Fruit fly (Drosophila melanogaster) whole organism, prepupa: ENCODE results near the gene scramb1.

Experiments
- Blimp-1 ChIP-seq: fragments of 200-800 bp; sonication (Bioruptor generic); optimal IDR thresholded peaks from 3 replicates; lab custom pipeline; 2017; ENCODE audit warnings: missing biosample characterization, missing genetic modification characterization, mild to moderate bottlenecking, moderate library complexity, missing genetic modification reagents
- CG11294 ChIP-seq: fragments of 200-800 bp; sonication (Bioruptor generic); IDR thresholded peaks from 2 replicates; pipeline ENCODE4 v1.3.6; 2022; ENCODE audit warnings: missing biosample characterization, missing genetic modification characterization
- CG11762 ChIP-seq: fragments of 200-800 bp; sonication (Bioruptor generic); optimal IDR thresholded peaks from 3 replicates; lab custom pipeline; 2016; ENCODE audit warnings: missing biosample characterization, missing genetic modification characterization; ENCODE audit not compliant: insufficient read depth
- CG11902 ChIP-seq: fragments of 200-800 bp; sonication (Bioruptor generic); optimal IDR thresholded peaks from 3 replicates; lab custom pipeline; 2016; ENCODE audit warnings: missing biosample characterization, missing genetic modification characterization
- CG15336 ChIP-seq: fragments of 200-800 bp; sonication (Bioruptor generic); IDR thresholded peaks from 2 replicates; pipeline ENCODE4 v1.3.6; 2022; ENCODE audit warnings: missing biosample characterization, missing genetic modification characterization
- CG16779 ChIP-seq: fragments of 200-800 bp; sonication (Bioruptor generic); optimal IDR thresholded peaks from 3 replicates; lab custom pipeline; 2017; ENCODE audit warnings: missing biosample characterization, mild to moderate bottlenecking, missing genetic modification characterization
- CG31627 ChIP-seq: fragments of 200-800 bp; sonication (Bioruptor generic); optimal IDR thresholded peaks from 3 replicates; lab custom pipeline; 2016; ENCODE audit warnings: missing biosample characterization, missing genetic modification characterization
- CG3919 ChIP-seq: fragments of 200-800 bp; sonication (Bioruptor generic); optimal IDR thresholded peaks from 3 replicates; lab custom pipeline; 2016; ENCODE audit warnings: missing biosample characterization, missing genetic modification characterization
- CG6163 ChIP-seq: fragments of 200-800 bp; sonication (Bioruptor generic); IDR thresholded peaks from 3 replicates; pipeline ENCODE4 v1.3.6; 2022; ENCODE audit warnings: missing biosample characterization, missing genetic modification characterization
- CG6276 ChIP-seq: fragments of 200-800 bp; sonication (Bioruptor generic); optimal IDR thresholded peaks from 2 replicates; lab custom pipeline; 2017; ENCODE audit warnings: missing biosample characterization, mild to moderate bottlenecking, missing genetic modification characterization
- CG6792 ChIP-seq: fragments of 200-800 bp; sonication (Bioruptor generic); optimal IDR thresholded peaks from 3 replicates; lab custom pipeline; 2016; ENCODE audit warnings: missing biosample characterization, missing genetic modification characterization
- CG6808 ChIP-seq: fragments of 200-800 bp; sonication (Bioruptor generic); optimal IDR thresholded peaks from 3 replicates; lab custom pipeline; 2017; ENCODE audit warnings: missing biosample characterization, missing genetic modification characterization, mild to moderate bottlenecking, moderate library complexity, missing genetic modification reagents
- CG8119 ChIP-seq: fragments of 200-800 bp; sonication (Bioruptor generic); IDR thresholded peaks from 3 replicates; pipeline ENCODE4 v1.3.6; 2022; ENCODE audit warnings: missing biosample characterization, missing genetic modification characterization
- CG8319 ChIP-seq: fragments of 200-800 bp; sonication (Bioruptor generic); optimal IDR thresholded peaks from 3 replicates; lab custom pipeline; 2016; ENCODE audit warnings: missing biosample characterization, missing genetic modification characterization
- Eip75B ChIP-seq: fragments of 200-800 bp; sonication (Bioruptor generic); optimal IDR thresholded peaks from 3 replicates; lab custom pipeline; 2016; ENCODE audit warnings: missing biosample characterization, missing genetic modification characterization
- Eip78C ChIP-seq: fragments of 200-800 bp; sonication (Bioruptor generic); peaks from one replicate; lab custom pipeline; 2016; ENCODE audit warnings: missing biosample characterization, missing genetic modification characterization
- Gug ChIP-seq: fragments of 200-800 bp; sonication (Bioruptor generic); IDR thresholded peaks from 2 replicates; pipeline ENCODE4 v1.3.6; 2022; ENCODE audit warnings: missing biosample characterization, missing genetic modification characterization
- Hr39 ChIP-seq: fragments of 200-800 bp; sonication (Bioruptor generic); optimal IDR thresholded peaks from 2 replicates; lab custom pipeline; 2016; ENCODE audit warnings: missing biosample characterization, missing genetic modification characterization
- OdsH ChIP-seq: fragments of 200-800 bp; sonication (Bioruptor generic); optimal IDR thresholded peaks from 3 replicates; lab custom pipeline; 2016; ENCODE audit warnings: missing biosample characterization, missing genetic modification characterization
- Sox102F ChIP-seq: fragments of 200-800 bp; sonication (Bioruptor generic); optimal IDR thresholded peaks from 2 replicates; lab custom pipeline; 2016; ENCODE audit warnings: missing biosample characterization, mild to moderate bottlenecking, missing genetic modification characterization
- Sox14 ChIP-seq: fragments of 200-800 bp; sonication (Bioruptor generic); optimal IDR thresholded peaks from 3 replicates; lab custom pipeline; 2016; ENCODE audit warnings: missing biosample characterization, missing genetic modification characterization
- Sox15 ChIP-seq: fragments of 200-800 bp; sonication (Bioruptor generic); optimal IDR thresholded peaks from 3 replicates; lab custom pipeline; 2016; ENCODE audit warnings: missing biosample characterization, missing genetic modification characterization
- acj6 ChIP-seq: fragments of 200-800 bp; sonication (Bioruptor generic); optimal IDR thresholded peaks from 3 replicates; lab custom pipeline; 2016; ENCODE audit warnings: missing biosample characterization, missing genetic modification characterization
- dac ChIP-seq: fragments of 200-800 bp; sonication (Bioruptor generic); optimal IDR thresholded peaks from 2 replicates; lab custom pipeline; 2017; ENCODE audit warnings: missing biosample characterization, mild to moderate bottlenecking, missing genetic modification characterization
- eg ChIP-seq: fragments of 200-800 bp; sonication (Bioruptor generic); IDR thresholded peaks from 3 replicates; pipeline ENCODE4 v1.3.6; 2022; ENCODE audit warnings: missing biosample characterization, missing genetic modification characterization
- esn ChIP-seq: fragments of 200-800 bp; sonication (Bioruptor generic); optimal IDR thresholded peaks from 2 replicates; lab custom pipeline; 2016; ENCODE audit warnings: missing biosample characterization, mild to moderate bottlenecking, missing genetic modification characterization, moderate library complexity
- fd85E ChIP-seq: fragments of 200-800 bp; sonication (Bioruptor generic); optimal IDR thresholded peaks from 3 replicates; lab custom pipeline; 2016; ENCODE audit warnings: missing biosample characterization, missing genetic modification characterization
- lz ChIP-seq: fragments of 200-800 bp; sonication (Bioruptor generic); optimal IDR thresholded peaks from 3 replicates; lab custom pipeline; 2016; ENCODE audit warnings: missing biosample characterization, missing genetic modification characterization
- pdm3 ChIP-seq: fragments of 200-800 bp; sonication (Bioruptor generic); optimal IDR thresholded peaks from 3 replicates; lab custom pipeline; 2016; ENCODE audit warnings: missing biosample characterization, missing genetic modification characterization
- salr ChIP-seq, 2 experiments: fragments of 200-800 bp; sonication (Bioruptor generic); optimal IDR thresholded peaks; 3 replicates each; lab custom pipeline; 2016 to 2018; ENCODE audit warnings: missing biosample characterization in 2 of 2, missing genetic modification characterization in 2 of 2, mild to moderate bottlenecking in 1 of 2
- spab ChIP-seq: fragments of 200-800 bp; sonication (Bioruptor generic); optimal IDR thresholded peaks from 2 replicates; lab custom pipeline; 2017; ENCODE audit warnings: missing biosample characterization, mild to moderate bottlenecking, missing genetic modification characterization, missing genetic modification reagents
- svp ChIP-seq: fragments of 200-800 bp; sonication (Bioruptor generic); peaks from one replicate; lab custom pipeline; 2016; ENCODE audit warnings: missing biosample characterization, missing genetic modification characterization
- topi ChIP-seq: fragments of 200-800 bp; sonication (Bioruptor generic); optimal IDR thresholded peaks from 3 replicates; lab custom pipeline; 2016; ENCODE audit warnings: missing biosample characterization, missing genetic modification characterization
- vri ChIP-seq: fragments of 200-800 bp; sonication (Bioruptor generic); optimal IDR thresholded peaks from 3 replicates; lab custom pipeline; 2016; ENCODE audit warnings: missing biosample characterization, mild to moderate bottlenecking, missing genetic modification characterization

Gene scramb1

DNA sequence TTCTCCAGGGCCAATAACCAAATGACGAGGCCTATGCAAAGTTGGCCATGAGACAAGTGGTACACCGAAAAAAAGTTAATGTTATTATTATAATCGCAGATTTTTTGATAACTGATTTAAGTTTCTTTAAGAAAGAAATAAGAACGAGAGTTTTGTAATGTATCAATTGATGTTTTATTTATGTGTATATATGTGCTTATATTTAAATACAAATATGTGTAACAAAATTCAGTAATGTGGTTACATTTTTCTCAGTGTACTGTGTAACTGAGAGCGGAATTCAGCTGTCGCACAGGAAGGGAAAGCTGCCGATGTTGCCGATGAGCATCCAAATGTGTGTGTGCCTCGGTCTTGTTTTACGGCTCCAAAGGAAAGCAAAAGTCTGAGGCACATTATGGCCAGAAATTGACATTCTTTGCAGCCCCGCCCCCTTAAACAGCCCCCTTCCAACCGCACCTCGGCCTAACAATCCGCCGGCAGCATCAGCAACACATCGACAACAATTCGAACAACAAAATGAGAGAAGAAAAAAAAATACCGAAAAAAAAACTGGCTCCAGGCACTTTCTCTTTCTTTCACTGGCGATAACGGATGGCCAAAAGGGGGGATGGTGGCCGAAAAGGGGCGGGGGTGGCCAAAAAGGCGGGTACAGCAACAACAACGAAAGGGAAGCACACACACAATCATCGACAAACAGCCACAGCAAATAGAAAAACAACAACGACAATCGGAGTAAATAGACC, 18.6 kb downstream of the scramb1 start (continued):
- TF ChIP-seq CG3919: peak; percentile 40
- peak; percentile 28 for TF ChIP-seq svp (GFP tag; lab: Kevin White, UChicago)
- TF ChIP-seq OdsH (GFP tag; lab: Kevin White, UChicago): peak; percentile 52
- TF ChIP-seq esn: no peak
- no peak for TF ChIP-seq CG31627 (GFP tag; lab: Kevin White, UChicago)
- no peak for TF ChIP-seq Hr39 (GFP tag; lab: Kevin White, UChicago)
- peak; percentile 35 for TF ChIP-seq Eip75B (GFP tag; lab: Kevin White, UChicago)
- peak; percentile 10 for TF ChIP-seq CG8319 (GFP tag; lab: Kevin White, UChicago)
- TF ChIP-seq Gug (GFP tag; lab: Robert Waterston, UW): no peak
- peak; percentile 32 for TF ChIP-seq acj6 (GFP tag; lab: Kevin White, UChicago)
- TF ChIP-seq salr (GFP tag; optimal IDR thresholded peaks at IDR 0.05; lab: Kevin White, UChicago): peak in 1 of 2 experiments; percentile 33
- TF ChIP-seq CG6792 (GFP tag; lab: Kevin White, UChicago): peak; percentile 33
- no peak for TF ChIP-seq dac (GFP tag; lab: Kevin White, UChicago)

DNA sequence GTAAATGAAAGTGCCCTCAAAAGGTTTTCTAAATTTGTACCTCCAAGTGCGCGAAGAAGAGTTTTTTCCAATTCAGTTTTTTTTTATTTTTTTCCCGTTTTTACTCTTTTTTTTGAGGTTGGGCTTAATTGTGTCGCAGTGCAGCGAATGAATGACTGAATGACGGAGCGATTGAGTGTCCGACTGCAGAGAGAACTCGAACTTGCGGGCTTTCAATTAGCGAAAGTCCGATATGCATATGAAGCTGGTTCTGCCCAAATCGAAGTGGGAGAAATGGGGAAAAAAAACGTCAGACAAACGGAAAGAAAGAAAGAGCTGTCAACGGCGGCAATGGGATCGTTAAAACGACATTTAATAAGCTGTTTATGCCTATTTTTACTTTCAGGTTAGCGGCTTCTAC, 19.2 kb downstream of the scramb1 start:
- TF ChIP-seq Blimp-1 (GFP tag; lab: Kevin White, UChicago) (peak; percentile 14), spab (GFP tag; lab: Kevin White, UChicago) (no peak)

DNA sequence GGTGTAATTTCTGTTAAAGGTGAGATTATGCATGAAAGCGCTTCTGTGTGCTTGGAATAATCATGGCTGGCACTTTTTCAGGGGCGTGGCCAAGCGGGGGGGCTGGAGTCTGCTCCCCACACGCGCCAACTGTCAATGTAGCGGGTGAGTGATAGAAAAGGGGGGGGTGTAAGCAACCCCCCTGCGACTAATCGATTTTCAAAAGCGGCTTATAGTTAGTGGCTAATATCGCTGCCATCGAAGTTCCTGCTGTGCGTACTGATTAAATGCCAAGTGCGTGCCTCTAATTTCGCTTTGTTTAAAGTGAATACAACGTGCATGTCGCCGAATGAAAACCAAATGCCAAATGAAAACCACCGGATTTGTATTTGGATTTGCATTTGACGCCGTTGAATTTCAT, 20.4 kb downstream of the scramb1 start:
- TF ChIP-seq Gug (GFP tag; lab: Robert Waterston, UW): no peak
- no peak for TF ChIP-seq CG11762
- TF ChIP-seq fd85E (GFP tag; lab: Kevin White, UChicago): no peak
- TF ChIP-seq lz (GFP tag; lab: Kevin White, UChicago): no peak
- no peak for TF ChIP-seq Sox15 (GFP tag; lab: Kevin White, UChicago)
- no peak for TF ChIP-seq CG6808 (GFP tag; lab: Kevin White, UChicago)
- no peak for TF ChIP-seq svp (GFP tag; lab: Kevin White, UChicago)
- no peak for TF ChIP-seq CG31627 (GFP tag; lab: Kevin White, UChicago)

DNA sequence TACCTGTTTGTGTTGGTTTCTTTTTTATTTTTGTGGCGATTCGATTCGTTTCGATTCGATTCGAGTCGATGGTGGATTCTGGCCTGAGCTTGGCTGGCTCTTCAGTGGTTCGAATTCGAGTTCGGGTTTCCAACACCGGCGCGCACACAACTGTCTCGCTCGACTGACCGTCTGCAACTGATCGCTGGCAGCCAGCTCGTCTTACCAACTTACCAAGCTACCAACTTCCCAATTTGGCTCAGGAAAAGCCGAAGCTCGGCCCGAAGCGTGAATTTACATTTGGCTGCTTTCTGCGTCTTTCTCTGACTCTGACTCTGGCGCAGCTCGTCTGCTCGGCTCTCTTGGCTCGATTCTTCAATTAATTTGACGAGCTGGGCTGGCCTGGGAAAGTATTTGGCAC, 23.4 kb downstream of the scramb1 start, which contains the start of gene ect:
Gene ect (minus strand): TSS at position 183 of the 400 bp plus-strand sequence.
- TF ChIP-seq CG16779 (tag; lab: Kevin White, UChicago) (no peak), CG15336 (GFP tag; lab: Robert Waterston, UW) (peak; percentile 27; the same call in 1 of the 2 replicates), vri (GFP tag; lab: Kevin White, UChicago) (no peak), Sox15 (GFP tag; lab: Kevin White, UChicago) (no peak), eg (GFP tag; lab: Robert Waterston, UW) (0 out of 3 replicates have a peak, but pooled peaks have one; percentile 24), CG31627 (GFP tag; lab: Kevin White, UChicago) (no peak), CG11762 (no peak), Gug (GFP tag; lab: Robert Waterston, UW) (no peak), CG6163 (0 out of 3 replicates have a peak, but pooled peaks have one; percentile 30), esn (no peak), Sox14 (GFP tag; lab: Kevin White, UChicago) (no peak), CG3919 (peak; percentile 22), pdm3 (GFP tag; lab: Kevin White, UChicago) (no peak), CG11902 (GFP tag; lab: Kevin White, UChicago) (no peak), Eip78C (GFP tag; lab: Kevin White, UChicago) (no peak), CG11294 (GFP tag; lab: Robert Waterston, UW) (no peak), topi (GFP tag; lab: Kevin White, UChicago) (no peak), Sox102F (GFP tag; lab: Kevin White, UChicago) (no peak), Eip75B (GFP tag; lab: Kevin White, UChicago) (no peak), CG8119 (peak; percentile 53; the same call in 2 of the 3 replicates), dac (GFP tag; lab: Kevin White, UChicago) (no peak), CG6276 (GFP tag; lab: Kevin White, UChicago) (no peak)
